Fruit fly (Drosophila melanogaster): ENCODE data around the gene ValRS-m.

The ValRS-m gene

dm6 chr3L:8953199-8953956 is 11.2 kb downstream of the ValRS-m start (continued):
- TF ChIP-seq CG8290 (GFP tag; optimal IDR thresholded peaks at IDR 0.05): no peak
- peak in 1 of 2 experiments; percentile 26 for TF ChIP-seq CG8290 (tag; optimal IDR thresholded peaks at IDR 0.05)
- peak; percentile 68 for TF ChIP-seq BtbVII (GFP tag; optimal IDR thresholded peaks at IDR 0.05)
- no peak for TF ChIP-seq danr (GFP tag; IDR thresholded peaks at IDR 0.05)
- TF ChIP-seq hbn (GFP tag; IDR thresholded peaks at IDR 0.05; ENCODE audit: partially characterized antibody): no peak
- peak; percentile 71 for TF ChIP-seq CG17359 (tag; optimal IDR thresholded peaks at IDR 0.05)
- TF ChIP-seq zen2 (GFP tag; IDR thresholded peaks at IDR 0.05; ENCODE audit: partially characterized antibody): no peak
- no peak for TF ChIP-seq CG6254 (GFP tag; optimal IDR thresholded peaks at IDR 0.05)
- peak; percentile 68 for TF ChIP-seq Asciz (GFP tag; optimal IDR thresholded peaks at IDR 0.05)
- no peak for TF ChIP-seq gcm2 (GFP tag; optimal IDR thresholded peaks at IDR 0.05)
- 0 out of 4 replicates have a peak, but pooled peaks have one; percentile 8 for TF ChIP-seq Gug (GFP tag; IDR thresholded peaks at IDR 0.05)
- TF ChIP-seq CG2712 (tag; optimal IDR thresholded peaks at IDR 0.05): peak; percentile 72
- TF ChIP-seq ara (GFP tag; IDR thresholded peaks at IDR 0.05): no peak
- 0 out of 2 replicates have a peak, but pooled peaks have one; percentile 9 for TF ChIP-seq CG32532 (GFP tag; IDR thresholded peaks at IDR 0.05)
- TF ChIP-seq crol (GFP tag; IDR thresholded peaks at IDR 0.05): no peak
- TF ChIP-seq maf-S (GFP tag; optimal IDR thresholded peaks at IDR 0.05): peak; percentile 55
- no peak for TF ChIP-seq CG3838 (GFP tag; optimal IDR thresholded peaks at IDR 0.05)
- TF ChIP-seq Trl (optimal IDR thresholded peaks at IDR 0.05): no peak
- peak; percentile 22 for TF ChIP-seq Trl (GFP tag; optimal IDR thresholded peaks at IDR 0.05)
- TF ChIP-seq ATbp (GFP tag; optimal IDR thresholded peaks at IDR 0.05): peak; percentile 70
- no peak for TF ChIP-seq sna (GFP tag; IDR thresholded peaks at IDR 0.05; ENCODE audit: partially characterized antibody)
- TF ChIP-seq Abd-B (GFP tag; optimal IDR thresholded peaks at IDR 0.05): peak; percentile 64
- TF ChIP-seq CG7556 (GFP tag; optimal IDR thresholded peaks at IDR 0.05): peak; percentile 84
- no peak for TF ChIP-seq CHES-1-like (GFP tag; optimal IDR thresholded peaks at IDR 0.05)
- TF ChIP-seq ci (GFP tag; IDR thresholded peaks at IDR 0.05): peak; percentile 82
- no peak for TF ChIP-seq Usf (GFP tag; optimal IDR thresholded peaks at IDR 0.05)
- TF ChIP-seq Bgb (GFP tag; IDR thresholded peaks at IDR 0.05; ENCODE audit: partially characterized antibody): peak; percentile 53
- TF ChIP-seq schlank (tag; optimal IDR thresholded peaks at IDR 0.05): no peak
- TF ChIP-seq Ada2b (GFP tag; IDR thresholded peaks at IDR 0.05): 0 out of 2 replicates have a peak, but pooled peaks have one; percentile 26
- no peak for TF ChIP-seq zf30C (GFP tag; optimal IDR thresholded peaks at IDR 0.05)
- TF ChIP-seq CG10654 (GFP tag; optimal IDR thresholded peaks at IDR 0.05): peak; percentile 4
- peak; percentile 59 for TF ChIP-seq Blimp-1 (GFP tag; optimal IDR thresholded peaks at IDR 0.05)
- no peak for TF ChIP-seq pnt (GFP tag; optimal IDR thresholded peaks at IDR 0.05)
- TF ChIP-seq CG9437 (GFP tag; optimal IDR thresholded peaks at IDR 0.05): peak; percentile 26
- TF ChIP-seq pho (GFP tag; optimal IDR thresholded peaks at IDR 0.05): no peak
- TF ChIP-seq dmrt99B (tag; optimal IDR thresholded peaks at IDR 0.05): peak; percentile 79
- peak; percentile 89 for TF ChIP-seq Hmr (GFP tag; optimal IDR thresholded peaks at IDR 0.05)
- TF ChIP-seq CG4707 (GFP tag; optimal IDR thresholded peaks at IDR 0.05): peak; percentile 96
- TF ChIP-seq CG11093 (GFP tag; IDR thresholded peaks at IDR 0.05): 0 out of 3 replicates have a peak, but pooled peaks have one; percentile 47
- no peak for TF ChIP-seq CG17612 (GFP tag; IDR thresholded peaks at IDR 0.05)
- no peak for TF ChIP-seq dati (GFP tag; IDR thresholded peaks at IDR 0.05)
- peak; percentile 42 for TF ChIP-seq run (tag; optimal IDR thresholded peaks at IDR 0.05)
- peak; percentile 12 for TF ChIP-seq bbx (GFP tag; IDR thresholded peaks at IDR 0.05; ENCODE audit: partially characterized antibody)
- TF ChIP-seq CG10979 (tag; optimal IDR thresholded peaks at IDR 0.05): peak; percentile 68
- no peak for TF ChIP-seq luna (GFP tag; optimal IDR thresholded peaks at IDR 0.05)
- peak; percentile 78 for TF ChIP-seq CG18262 (tag; optimal IDR thresholded peaks at IDR 0.05)
- TF ChIP-seq CG16813 (GFP tag; IDR thresholded peaks at IDR 0.05; ENCODE audit: partially characterized antibody): peak; percentile 40; the same call in 2 of the 3 replicates
- TF ChIP-seq Dad (GFP tag; optimal IDR thresholded peaks at IDR 0.05): no peak
- no peak for TF ChIP-seq Lpt (GFP tag; optimal IDR thresholded peaks at IDR 0.05)

All from whole organism, embryonic.